Worm (Caenorhabditis elegans) whole organism, early embryonic: Measurements from ENCODE around the gene T10B9.14.

Source experiments
- B0310.2 ChIP-seq: sonication (generic microtip); optimal IDR thresholded peaks from 2 replicates; lab custom pipeline; 2016; ENCODE audit warnings: mild to moderate bottlenecking, missing genetic modification characterization, missing compliant biosample characterization
- ama-1 ChIP-seq: fragments of 150-350 bp; optimal IDR thresholded peaks from 2 replicates; lab custom pipeline; 2014
- hmbx-1 ChIP-seq: sonication (generic microtip); optimal IDR thresholded peaks from 2 replicates; lab custom pipeline; 2016; ENCODE audit warnings: mild to moderate bottlenecking, missing genetic modification characterization, missing compliant biosample characterization
- tra-4 ChIP-seq: sonication (generic microtip); optimal IDR thresholded peaks from 2 replicates; lab custom pipeline; 2017; ENCODE audit warnings: missing genetic modification characterization, missing compliant biosample characterization

ce11 chrII:9800251-9800650 lies 18.0 kb upstream of the T10B9.14 start, which contains the start of gene cyp-13A5:
- TF ChIP-seq ama-1 (no peak), tra-4 (tag; lab: Kevin White, UChicago) (no peak), B0310.2 (tag; lab: Kevin White, UChicago) (no peak), hmbx-1 (tag; lab: Kevin White, UChicago) (no peak)
